Fruit fly (Drosophila melanogaster): Measurements from ENCODE around the gene CG16721.

DNA sequence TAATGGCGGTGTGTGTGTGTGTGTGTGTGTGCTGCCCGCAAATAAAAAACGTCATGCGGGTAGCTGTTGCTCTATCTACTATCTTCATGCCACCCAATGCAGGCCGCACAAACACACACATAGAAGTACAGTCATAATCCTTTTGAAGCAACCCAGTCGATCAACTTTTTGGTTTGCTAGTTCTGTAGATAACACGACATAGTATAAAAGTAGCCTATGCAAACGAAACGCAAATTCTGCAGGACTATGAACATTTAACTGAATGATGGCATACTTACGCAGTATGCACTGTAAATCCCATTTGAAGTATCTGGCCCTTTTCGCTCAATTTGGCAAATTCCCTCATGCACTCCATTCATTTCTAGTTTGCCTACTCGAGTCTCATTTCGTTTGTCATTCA, 13.6 kb upstream of the CG16721 start:
- TF ChIP-seq CTCF (optimal IDR thresholded peaks at IDR 0.05) (no peak), CG8478 (optimal IDR thresholded peaks at IDR 0.05) (no peak)

All from S2 (cell line).